Fruit fly (Drosophila melanogaster) whole organism, embryonic: ENCODE data around the gene IM33.

Experiments
- Antp ChIP-seq: fragments of 200-800 bp; sonication (Bioruptor generic); optimal IDR thresholded peaks from 3 replicates; lab custom pipeline; 2016; ENCODE audit warnings: missing biosample characterization, missing genetic modification characterization
- Asciz ChIP-seq: fragments of 200-800 bp; sonication (Bioruptor generic); optimal IDR thresholded peaks from 2 replicates; lab custom pipeline; 2017; ENCODE audit warnings: missing biosample characterization, mild to moderate bottlenecking, missing genetic modification characterization, missing genetic modification reagents
- Blimp-1 ChIP-seq: fragments of 200-800 bp; sonication (Bioruptor generic); optimal IDR thresholded peaks from 3 replicates; lab custom pipeline; 2018; ENCODE audit warnings: missing biosample characterization, missing genetic modification characterization, mild to moderate bottlenecking, moderate library complexity, missing genetic modification reagents
- CG10274 ChIP-seq: fragments of 200-800 bp; sonication (Bioruptor generic); optimal IDR thresholded peaks from 3 replicates; lab custom pipeline; 2017; ENCODE audit warnings: missing biosample characterization, mild to moderate bottlenecking, missing genetic modification characterization
- CG10565 ChIP-seq: fragments of 200-800 bp; sonication (Bioruptor generic); optimal IDR thresholded peaks from 3 replicates; lab custom pipeline; 2016; ENCODE audit warnings: missing biosample characterization, mild to moderate bottlenecking, missing genetic modification characterization
- CG12155 ChIP-seq: fragments of 200-800 bp; sonication (Bioruptor generic); optimal IDR thresholded peaks from 3 replicates; lab custom pipeline; 2016; ENCODE audit warnings: missing biosample characterization, missing genetic modification characterization
- CG12299 ChIP-seq: fragments of 200-800 bp; sonication (Bioruptor generic); optimal IDR thresholded peaks from 2 replicates; lab custom pipeline; 2018; ENCODE audit warnings: missing biosample characterization, mild to moderate bottlenecking, missing genetic modification characterization
- CG14860 ChIP-seq: fragments of 200-800 bp; sonication (Bioruptor generic); IDR thresholded peaks from 3 replicates; pipeline ENCODE4 v1.3.6; 2022; ENCODE audit warnings: missing biosample characterization, missing genetic modification characterization; ENCODE audit not compliant: partially characterized antibody
- CG14965 ChIP-seq: fragments of 200-800 bp; sonication (Bioruptor generic); optimal IDR thresholded peaks from 2 replicates; lab custom pipeline; 2016; ENCODE audit warnings: missing biosample characterization, missing genetic modification characterization, borderline replicate concordance
- CG15514 ChIP-seq: fragments of 200-800 bp; sonication (Bioruptor generic); optimal IDR thresholded peaks from 3 replicates; lab custom pipeline; 2017; ENCODE audit warnings: missing biosample characterization, missing genetic modification characterization, mild to moderate bottlenecking, moderate library complexity, missing genetic modification reagents
- CG1792 ChIP-seq: fragments of 200-800 bp; sonication (Bioruptor generic); optimal IDR thresholded peaks from 2 replicates; lab custom pipeline; 2016; ENCODE audit warnings: missing biosample characterization, missing genetic modification characterization
- CG2120 ChIP-seq: fragments of 200-800 bp; sonication (Bioruptor generic); optimal IDR thresholded peaks from 3 replicates; lab custom pipeline; 2016; ENCODE audit warnings: missing biosample characterization, missing genetic modification characterization
- CG2678 ChIP-seq: fragments of 200-800 bp; sonication (Bioruptor generic); optimal IDR thresholded peaks from 3 replicates; lab custom pipeline; 2019; ENCODE audit warnings: missing biosample characterization, mild to moderate bottlenecking, missing genetic modification characterization, moderate library complexity
- CG32532 ChIP-seq: fragments of 200-800 bp; sonication (Bioruptor generic); IDR thresholded peaks from 2 replicates; pipeline ENCODE4 v1.3.6; 2022; ENCODE audit warnings: missing biosample characterization, missing genetic modification characterization
- CG33557 ChIP-seq: fragments of 200-800 bp; sonication (Bioruptor generic); optimal IDR thresholded peaks from 2 replicates; lab custom pipeline; 2019; ENCODE audit warnings: missing biosample characterization, mild to moderate bottlenecking, missing genetic modification characterization, moderate library complexity
- CG4424 ChIP-seq: fragments of 200-800 bp; sonication (Bioruptor generic); optimal IDR thresholded peaks from 3 replicates; lab custom pipeline; 2016; ENCODE audit warnings: missing biosample characterization, missing genetic modification characterization
- CG6689 ChIP-seq: fragments of 200-800 bp; sonication (Bioruptor generic); IDR thresholded peaks from 2 replicates; pipeline ENCODE4 v1.3.6; 2022; ENCODE audit warnings: missing biosample characterization, missing genetic modification characterization
- CG7357 ChIP-seq: fragments of 200-800 bp; sonication (Bioruptor generic); IDR thresholded peaks from 3 replicates; pipeline ENCODE4 v1.3.6; 2022; ENCODE audit warnings: missing biosample characterization, missing genetic modification characterization
- CG7556 ChIP-seq: fragments of 200-800 bp; sonication (Bioruptor generic); optimal IDR thresholded peaks from 2 replicates; lab custom pipeline; 2017; ENCODE audit warnings: missing biosample characterization, mild to moderate bottlenecking, missing genetic modification characterization
- CG8281 ChIP-seq: fragments of 200-800 bp; sonication (Bioruptor generic); optimal IDR thresholded peaks from 2 replicates; lab custom pipeline; 2018; ENCODE audit warnings: missing biosample characterization, mild to moderate bottlenecking, missing genetic modification characterization, moderate library complexity
- CG8359 ChIP-seq: fragments of 200-800 bp; sonication (Bioruptor generic); optimal IDR thresholded peaks from 2 replicates; lab custom pipeline; 2017; ENCODE audit warnings: missing biosample characterization, mild to moderate bottlenecking, missing genetic modification characterization, borderline replicate concordance
- CG8765 ChIP-seq: fragments of 200-800 bp; sonication (Bioruptor generic); IDR thresholded peaks from 2 replicates; pipeline ENCODE4 v1.3.6; 2022; ENCODE audit warnings: missing biosample characterization, missing genetic modification characterization
- CG9437 ChIP-seq: fragments of 200-800 bp; sonication (Bioruptor generic); optimal IDR thresholded peaks from 2 replicates; lab custom pipeline; 2018; ENCODE audit warnings: missing biosample characterization, mild to moderate bottlenecking, missing genetic modification characterization
- CG9932 ChIP-seq: fragments of 200-800 bp; sonication (Bioruptor generic); IDR thresholded peaks from 2 replicates; pipeline ENCODE4 v1.3.6; 2022; ENCODE audit warnings: missing biosample characterization, missing genetic modification characterization
- Dbx ChIP-seq: fragments of 200-800 bp; sonication (Bioruptor generic); IDR thresholded peaks from 3 replicates; pipeline ENCODE4 v1.3.6; 2022; ENCODE audit warnings: missing biosample characterization, missing genetic modification characterization
- Eip74EF ChIP-seq, 2 experiments: fragments of 200-800 bp in 1 of 2; fragments of >200 bp in 1 of 2; sonication (Bioruptor generic) in 1 of 2; optimal IDR thresholded peaks; 2 replicates each; lab custom pipeline; 2017 to 2019; ENCODE audit warnings: missing biosample characterization in 2 of 2, missing genetic modification characterization in 2 of 2, mild to moderate bottlenecking in 1 of 2, moderate library complexity in 1 of 2
- Elba2 ChIP-seq: fragments of 200-800 bp; sonication (Bioruptor generic); optimal IDR thresholded peaks from 3 replicates; lab custom pipeline; 2016; ENCODE audit warnings: missing biosample characterization, missing genetic modification characterization
- Fer2 ChIP-seq: fragments of 200-800 bp; sonication (Bioruptor generic); optimal IDR thresholded peaks from 2 replicates; lab custom pipeline; 2018; ENCODE audit warnings: missing biosample characterization, mild to moderate bottlenecking, missing genetic modification characterization, moderate library complexity
- Gug ChIP-seq: fragments of 200-800 bp; sonication (Bioruptor generic); IDR thresholded peaks from 4 replicates; pipeline ENCODE4 v1.3.6; 2022; ENCODE audit warnings: missing biosample characterization, missing genetic modification characterization
- HLH3B ChIP-seq: fragments of 200-800 bp; sonication (Bioruptor generic); IDR thresholded peaks from 2 replicates; pipeline ENCODE4 v1.3.6; 2022; ENCODE audit warnings: missing biosample characterization, missing genetic modification characterization
- HLH4C ChIP-seq: fragments of 200-800 bp; sonication (Bioruptor generic); IDR thresholded peaks from 3 replicates; pipeline ENCODE4 v1.3.6; 2022; ENCODE audit warnings: missing biosample characterization, missing genetic modification characterization; ENCODE audit not compliant: partially characterized antibody
- Ptx1 ChIP-seq: fragments of 200-800 bp; sonication (Bioruptor generic); IDR thresholded peaks from 2 replicates; pipeline ENCODE4 v1.3.6; 2022; ENCODE audit warnings: missing biosample characterization, missing genetic modification characterization
- Rfx ChIP-seq: fragments of 200-800 bp; sonication (Bioruptor generic); IDR thresholded peaks from 2 replicates; pipeline ENCODE4 v1.3.6; 2022; ENCODE audit warnings: missing biosample characterization, missing genetic modification characterization
- Rx ChIP-seq: fragments of 200-800 bp; sonication (Bioruptor generic); IDR thresholded peaks from 2 replicates; pipeline ENCODE4 v1.3.6; 2022; ENCODE audit warnings: missing biosample characterization, missing genetic modification characterization
- Sox102F ChIP-seq: fragments of 200-800 bp; sonication (Bioruptor generic); optimal IDR thresholded peaks from 2 replicates; lab custom pipeline; 2018; ENCODE audit warnings: missing biosample characterization, mild to moderate bottlenecking, missing genetic modification characterization, moderate library complexity
- Xbp1 ChIP-seq: fragments of 200-800 bp; sonication (Bioruptor generic); optimal IDR thresholded peaks from 3 replicates; lab custom pipeline; 2016; ENCODE audit warnings: missing biosample characterization, mild to moderate bottlenecking, missing genetic modification characterization
- ap ChIP-seq: fragments of 200-800 bp; sonication (Bioruptor generic); IDR thresholded peaks from 2 replicates; pipeline ENCODE4 v1.3.6; 2022; ENCODE audit warnings: missing biosample characterization, missing genetic modification characterization
- chinmo ChIP-seq: fragments of 200-800 bp; sonication (Bioruptor generic); IDR thresholded peaks from 4 replicates; pipeline ENCODE4 v1.3.6; 2022; ENCODE audit warnings: missing biosample characterization, missing genetic modification characterization; ENCODE audit not compliant: partially characterized antibody
- chm ChIP-seq: fragments of 200-800 bp; sonication (Bioruptor generic); IDR thresholded peaks from 2 replicates; pipeline ENCODE4 v1.3.6; 2022; ENCODE audit warnings: missing biosample characterization, missing genetic modification characterization
- crc ChIP-seq: fragments of 200-800 bp; sonication (Bioruptor generic); optimal IDR thresholded peaks from 2 replicates; lab custom pipeline; 2016; ENCODE audit warnings: missing biosample characterization, missing genetic modification characterization
- croc ChIP-seq: fragments of 200-800 bp; sonication (Bioruptor generic); conservative IDR thresholded peaks from 3 replicates; pipeline ENCODE4 v1.3.6; 2022; ENCODE audit warnings: missing biosample characterization, missing genetic modification characterization
- cwo ChIP-seq: fragments of 200-800 bp; sonication (Bioruptor generic); optimal IDR thresholded peaks from 3 replicates; lab custom pipeline; 2017; ENCODE audit warnings: missing biosample characterization, missing genetic modification characterization, mild to moderate bottlenecking, moderate library complexity, missing genetic modification reagents
- eve ChIP-seq, 2 experiments: fragments of >200 bp; optimal IDR thresholded peaks; 2 replicates each; lab custom pipeline; 2017; ENCODE audit warnings: missing biosample characterization in 2 of 2, missing genetic modification characterization in 2 of 2
- eyg ChIP-seq: fragments of 200-800 bp; sonication (Bioruptor generic); optimal IDR thresholded peaks from 3 replicates; lab custom pipeline; 2016; ENCODE audit warnings: missing biosample characterization, missing genetic modification characterization
- hbn ChIP-seq: fragments of 200-800 bp; sonication (Bioruptor generic); IDR thresholded peaks from 2 replicates; pipeline ENCODE4 v1.3.6; 2022; ENCODE audit warnings: missing biosample characterization, missing genetic modification characterization; ENCODE audit not compliant: partially characterized antibody
- hth ChIP-seq: fragments of >200 bp; optimal IDR thresholded peaks from 2 replicates; lab custom pipeline; 2017; ENCODE audit warnings: inconsistent platforms
- jigr1 ChIP-seq: fragments of 200-800 bp; sonication (Bioruptor generic); IDR thresholded peaks from 3 replicates; pipeline ENCODE4 v1.3.6; 2022; ENCODE audit warnings: missing biosample characterization, missing genetic modification characterization
- ken ChIP-seq: fragments of 200-800 bp; sonication (Bioruptor generic); IDR thresholded peaks from 3 replicates; pipeline ENCODE4 v1.3.6; 2022; ENCODE audit warnings: missing biosample characterization, missing genetic modification characterization
- psq ChIP-seq: fragments of 200-800 bp; sonication (Bioruptor generic); optimal IDR thresholded peaks from 2 replicates; lab custom pipeline; 2017; ENCODE audit warnings: missing biosample characterization, missing genetic modification characterization
- pum ChIP-seq: fragments of 200-800 bp; sonication (Bioruptor generic); optimal IDR thresholded peaks from 2 replicates; lab custom pipeline; 2016; ENCODE audit warnings: missing biosample characterization, missing genetic modification characterization
- ro ChIP-seq: fragments of 200-800 bp; sonication (Bioruptor generic); IDR thresholded peaks from 2 replicates; pipeline ENCODE4 v1.3.6; 2022; ENCODE audit warnings: missing biosample characterization, missing genetic modification characterization
- row ChIP-seq: fragments of 200-800 bp; sonication (Bioruptor generic); IDR thresholded peaks from 3 replicates; pipeline ENCODE4 v1.3.6; 2022; ENCODE audit warnings: missing biosample characterization, missing genetic modification characterization

Gene IM33

dm6 chr2L:3656667-3657066 lies 39.8 kb downstream of the IM33 start, which contains the start of gene for (continued):
- TF ChIP-seq CG7556 (GFP tag; lab: Kevin White, UChicago) (no peak), CG2678 (tag; lab: Kevin White, UChicago) (peak; percentile 21), CG14965 (GFP tag; lab: Kevin White, UChicago) (no peak), CG10565 (no peak), Gug (GFP tag; lab: Robert Waterston, UW) (no peak), CG4424 (GFP tag; lab: Kevin White, UChicago) (no peak), CG15514 (GFP tag; lab: Kevin White, UChicago) (no peak), CG9437 (GFP tag; lab: Kevin White, UChicago) (no peak), Eip74EF (GFP tag; optimal IDR thresholded peaks at IDR 0.05; lab: Kevin White, UChicago) (no peak), CG14860 (GFP tag; lab: Robert Waterston, UW) (no peak), Fer2 (tag; lab: Kevin White, UChicago) (no peak), hbn (no peak), CG32532 (peak; percentile 19; the same call in 1 of the 2 replicates), CG7357 (no peak), Xbp1 (GFP tag; lab: Kevin White, UChicago) (no peak), CG8359 (GFP tag; lab: Kevin White, UChicago) (no peak), hth (lab: Kevin White, UChicago) (no peak), HLH3B (GFP tag; lab: Robert Waterston, UW) (no peak), Asciz (no peak), Sox102F (GFP tag; lab: Kevin White, UChicago) (no peak), eve (GFP tag; optimal IDR thresholded peaks at IDR 0.05; lab: Kevin White, UChicago) (no peak), chm (GFP tag; lab: Robert Waterston, UW) (peak; percentile 75), CG33557 (no peak), CG1792 (GFP tag; lab: Kevin White, UChicago) (no peak), row (GFP tag; lab: Robert Waterston, UW) (peak; percentile 6; the same call in 1 of the 3 replicates), CG2120 (GFP tag; lab: Kevin White, UChicago) (no peak), pum (GFP tag; lab: Kevin White, UChicago) (no peak), ro (no peak), eyg (GFP tag; lab: Kevin White, UChicago) (no peak), jigr1 (GFP tag; lab: Robert Waterston, UW) (no peak), Blimp-1 (GFP tag; lab: Kevin White, UChicago) (no peak), CG9932 (GFP tag; lab: Robert Waterston, UW) (no peak), Ptx1 (GFP tag; lab: Robert Waterston, UW) (no peak), chinmo (0 out of 4 replicates have a peak, but pooled peaks have one; percentile 34), CG12299 (tag; lab: Kevin White, UChicago) (no peak), Dbx (GFP tag; lab: Robert Waterston, UW) (no peak), cwo (GFP tag; lab: Kevin White, UChicago) (no peak), Rfx (GFP tag; lab: Robert Waterston, UW) (peak; percentile 15; the same call in 1 of the 2 replicates), croc (no peak), ken (GFP tag; lab: Robert Waterston, UW) (no peak), psq (GFP tag; lab: Kevin White, UChicago) (no peak), ap (no peak), CG12155 (GFP tag; lab: Kevin White, UChicago) (peak; percentile 93), crc (GFP tag; lab: Kevin White, UChicago) (no peak), Elba2 (GFP tag; lab: Kevin White, UChicago) (no peak), HLH4C (GFP tag; lab: Robert Waterston, UW) (no peak), CG8765 (GFP tag; lab: Robert Waterston, UW) (no peak), Antp (GFP tag; lab: Kevin White, UChicago) (no peak), CG6689 (GFP tag; lab: Robert Waterston, UW) (no peak), Rx (GFP tag; lab: Robert Waterston, UW) (no peak), CG8281 (tag; lab: Kevin White, UChicago) (no peak), CG10274 (GFP tag; lab: Kevin White, UChicago) (no peak)
